Worm (Caenorhabditis elegans): ENCODE measurements around the gene W01D2.3.

ce11 chrII:14801086-14801531, 3.0 kb downstream of the W01D2.3 start:
- no peak for TF ChIP-seq nhr-85 (tag)
- TF ChIP-seq aly-2 (tag; optimal IDR thresholded peaks at IDR 0.05) = no peak

Measured in whole organism, L1 larva.